Worm (Caenorhabditis elegans): ENCODE data around the gene faah-6.
A peak's percentile ranks its signal among the peaks of the same experiment; 100 is the strongest.

faah-6 gene

DNA sequence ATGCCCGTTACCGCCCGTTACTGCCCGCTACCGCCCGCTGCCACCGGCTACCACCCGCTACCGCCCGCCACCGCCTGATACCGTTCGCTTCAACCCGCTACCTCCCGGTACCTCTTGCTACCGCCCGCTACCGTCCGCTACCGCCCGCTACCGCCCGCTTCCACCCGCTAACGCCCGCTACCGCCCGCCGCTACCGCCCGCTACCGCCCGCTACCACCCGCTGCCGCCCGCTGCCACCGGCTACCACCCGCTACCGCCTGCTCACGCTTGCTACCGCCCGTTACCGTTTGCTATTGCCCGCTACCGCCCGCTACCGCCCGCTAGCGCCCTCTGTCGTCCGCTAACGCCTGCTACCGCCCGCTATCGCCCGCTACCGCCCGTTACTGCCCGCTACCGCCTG is 51.6 kb downstream of the faah-6 start:
- TF ChIP-seq mxl-2 (GFP tag; conservative IDR thresholded peaks at IDR 0.05) = no peak
- no peak for TF ChIP-seq dmd-6 (GFP tag; IDR thresholded peaks at IDR 0.05)
- TF ChIP-seq sdz-12 (GFP tag; optimal IDR thresholded peaks at IDR 0.05) = peak; percentile 6
- TF ChIP-seq set-16 (GFP tag; IDR thresholded peaks at IDR 0.05) = peak; percentile 99
- TF ChIP-seq pha-4 (GFP tag; IDR thresholded peaks at IDR 0.05) = peak; percentile 55; the same call in 1 of the 2 replicates
- no peak for TF ChIP-seq pha-4 (tag; optimal IDR thresholded peaks at IDR 0.05)
- TF ChIP-seq pqm-1 (tag; optimal IDR thresholded peaks at IDR 0.05) = no peak

DNA sequence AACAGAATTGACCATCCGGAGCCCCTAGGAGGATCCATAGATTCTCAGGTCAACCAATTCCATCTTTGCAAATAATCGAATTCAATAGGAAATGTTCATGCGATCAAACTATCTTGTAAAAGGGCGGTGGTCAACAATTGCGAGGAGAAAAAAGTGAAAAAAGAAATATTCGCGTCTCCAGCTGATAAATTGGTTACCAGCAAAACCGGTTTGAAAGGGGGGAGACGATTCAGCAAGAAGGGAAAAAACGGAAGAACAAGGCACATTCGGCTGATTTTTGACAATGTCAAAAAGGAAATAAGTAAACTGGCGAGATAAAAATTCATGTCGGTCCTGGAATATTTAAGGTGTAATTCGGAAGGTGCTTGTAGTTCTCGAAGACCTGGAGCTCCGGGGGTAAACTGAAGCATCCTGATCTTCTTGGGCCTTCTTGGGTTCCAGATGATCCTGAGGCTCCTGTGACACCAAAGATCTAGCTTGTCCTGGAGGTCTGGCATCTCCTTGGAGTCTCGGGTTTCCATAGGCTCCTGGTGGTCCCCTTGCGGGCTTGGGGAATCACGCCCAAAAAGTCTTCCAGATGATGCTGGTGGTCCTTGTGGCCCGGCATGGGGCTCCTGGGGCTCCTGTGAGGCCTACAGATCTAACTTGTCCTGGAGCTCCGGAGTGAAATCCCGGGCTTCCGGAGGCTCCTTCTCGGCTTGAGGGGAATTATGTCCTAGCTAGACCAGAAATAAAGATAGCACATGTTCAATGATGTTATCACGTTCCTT is 52.9 kb downstream of the faah-6 start:
- TF ChIP-seq lin-39 (tag; optimal IDR thresholded peaks at IDR 0.05) (no peak), set-16 (GFP tag; IDR thresholded peaks at IDR 0.05) (peak; percentile 83), tra-1 (GFP tag; IDR thresholded peaks at IDR 0.05) (no peak), nhr-102 (tag; optimal IDR thresholded peaks at IDR 0.05) (no peak), zag-1 (tag; optimal IDR thresholded peaks at IDR 0.05) (no peak), lin-15B (tag; optimal IDR thresholded peaks at IDR 0.05) (no peak), attf-4 (tag; optimal IDR thresholded peaks at IDR 0.05) (no peak), pqm-1 (tag; optimal IDR thresholded peaks at IDR 0.05) (no peak), Y75B8A.6 (GFP tag; IDR thresholded peaks at IDR 0.05) (no peak), lsy-2 (tag; optimal IDR thresholded peaks at IDR 0.05) (no peak), gei-8 (GFP tag; optimal IDR thresholded peaks at IDR 0.05) (no peak), zip-11 (GFP tag; IDR thresholded peaks at IDR 0.05) (no peak), daf-16 (GFP tag; optimal IDR thresholded peaks at IDR 0.05) (no peak), daf-16 (tag; optimal IDR thresholded peaks at IDR 0.05) (no peak), nhr-237 (tag; optimal IDR thresholded peaks at IDR 0.05) (no peak), unc-62 (GFP tag; optimal IDR thresholded peaks at IDR 0.05 in 1 of 2) (peak in 1 of 2 experiments; percentile 52), unc-62 (tag; optimal IDR thresholded peaks at IDR 0.05) (no peak), dmd-6 (GFP tag; IDR thresholded peaks at IDR 0.05) (no peak), aha-1 (tag) (peak; percentile 86), dmd-9 (GFP tag; IDR thresholded peaks at IDR 0.05) (0 out of 2 replicates have a peak, but pooled peaks have one; percentile 47), zfp-3 (GFP tag; conservative IDR thresholded peaks at IDR 0.05) (no peak), daf-12 (tag; optimal IDR thresholded peaks at IDR 0.05) (no peak)

DNA sequence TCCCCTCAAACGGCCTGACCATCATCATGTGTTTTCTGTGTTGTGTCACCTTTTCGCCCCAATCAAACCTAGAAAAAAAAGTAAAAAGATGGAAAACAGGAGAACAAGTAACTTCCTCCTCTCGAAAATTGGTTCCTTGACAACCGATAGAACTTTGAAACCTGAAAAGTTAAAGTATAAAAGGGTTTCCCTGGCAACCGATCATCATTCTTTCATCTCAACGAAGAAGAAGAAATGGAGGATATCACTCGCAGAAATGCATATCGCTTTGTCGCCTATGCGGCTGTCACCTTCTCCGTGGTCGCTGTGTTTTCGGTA is 53.5 kb downstream of the faah-6 start, which contains the start of gene col-95:
Gene col-95 (plus strand): TSS at position 219 of the 318 bp plus-strand sequence.
- TF ChIP-seq unc-130 (GFP tag; optimal IDR thresholded peaks at IDR 0.05) = no peak
- no peak for TF ChIP-seq lsy-2 (tag; optimal IDR thresholded peaks at IDR 0.05)
- TF ChIP-seq F49E8.2 (tag; optimal IDR thresholded peaks at IDR 0.05; ENCODE audit: borderline replicate concordance) = no peak

DNA sequence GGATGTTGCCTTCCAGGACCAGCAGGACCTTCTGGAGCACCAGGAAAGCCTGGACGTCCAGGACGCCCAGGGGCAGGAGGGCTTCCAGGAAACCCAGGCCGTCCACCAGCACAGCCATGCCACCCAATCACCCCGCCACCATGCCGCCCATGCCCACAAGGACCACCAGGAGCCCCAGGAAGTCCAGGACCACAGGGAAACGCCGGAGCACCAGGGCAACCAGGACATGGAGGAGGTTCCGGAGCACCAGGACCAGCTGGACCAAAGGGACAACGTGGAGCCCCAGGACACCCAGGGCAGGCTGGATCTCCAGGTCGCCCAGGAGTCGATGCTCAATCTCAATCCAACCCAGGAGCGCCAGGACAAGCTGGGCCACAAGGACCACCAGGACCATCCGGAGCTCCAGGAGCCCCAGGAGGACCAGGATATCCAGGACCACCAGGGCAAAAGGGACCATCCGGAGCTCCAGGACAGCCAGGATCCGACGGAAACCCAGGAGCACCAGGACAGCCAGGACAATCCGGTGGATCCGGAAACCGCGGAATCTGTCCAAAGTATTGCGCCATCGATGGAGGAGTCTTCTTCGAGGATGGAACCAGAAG is 54.2 kb downstream of the faah-6 start:
- TF ChIP-seq Y48G9A.11 (GFP tag; IDR thresholded peaks at IDR 0.05) = no peak
- peak; percentile 96 for TF ChIP-seq set-16 (GFP tag; IDR thresholded peaks at IDR 0.05)
- 0 out of 4 replicates have a peak, but pooled peaks of 1 of the 2 experiments have one; percentile 10 for TF ChIP-seq madf-5 (GFP tag; IDR thresholded peaks at IDR 0.05)

DNA sequence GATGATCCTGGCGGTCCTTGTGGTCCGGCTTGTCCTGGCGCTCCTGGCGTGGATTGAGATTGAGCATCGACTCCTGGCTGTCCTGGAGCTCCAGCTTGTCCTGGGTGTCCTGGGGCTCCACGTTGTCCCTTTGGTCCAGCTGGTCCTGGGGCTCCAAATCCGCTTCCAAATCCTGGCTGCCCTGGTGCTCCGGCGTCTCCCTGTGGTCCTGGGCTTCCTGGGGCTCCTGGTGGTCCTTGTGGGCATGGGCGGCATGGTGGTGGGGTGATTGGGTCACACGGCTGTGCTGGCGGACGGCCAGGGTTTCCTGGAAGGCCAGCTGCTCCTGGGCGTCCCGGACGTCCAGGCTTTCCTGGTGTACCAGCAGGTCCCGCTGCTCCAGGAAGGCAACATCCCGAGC is 55.7 kb downstream of the faah-6 start:
- TF ChIP-seq madf-5 (GFP tag; IDR thresholded peaks at IDR 0.05) (peak in 1 of 2 experiments; percentile 30; a peak in 1 of 4 replicates), hlh-30 (tag; optimal IDR thresholded peaks at IDR 0.05; ENCODE audit: insufficient read depth) (no peak), mdt-29 (GFP tag; IDR thresholded peaks at IDR 0.05) (no peak), lin-15B (tag; optimal IDR thresholded peaks at IDR 0.05) (no peak), daf-8 (GFP tag; IDR thresholded peaks at IDR 0.05) (no peak), ceh-20 (GFP tag; IDR thresholded peaks at IDR 0.05) (0 out of 2 replicates have a peak, but pooled peaks have one; percentile 42), aha-1 (tag) (peak; percentile 21), zip-11 (GFP tag; IDR thresholded peaks at IDR 0.05) (no peak), egl-43 (GFP tag; IDR thresholded peaks at IDR 0.05) (no peak), zag-1 (tag; optimal IDR thresholded peaks at IDR 0.05) (no peak), lim-7 (GFP tag; IDR thresholded peaks at IDR 0.05) (no peak), lin-13 (GFP tag; optimal IDR thresholded peaks at IDR 0.05) (no peak), Y48G9A.11 (GFP tag; IDR thresholded peaks at IDR 0.05) (0 out of 2 replicates have a peak, but pooled peaks have one; percentile 17), set-16 (GFP tag; IDR thresholded peaks at IDR 0.05) (peak; percentile 98), cey-2 (tag; optimal IDR thresholded peaks at IDR 0.05; ENCODE audit: borderline replicate concordance, insufficient read depth) (no peak), lsy-2 (tag; optimal IDR thresholded peaks at IDR 0.05) (no peak), mes-2 (tag; optimal IDR thresholded peaks at IDR 0.05; ENCODE audit: poor library complexity, severe bottlenecking) (peak; percentile 19), F26F4.8 (GFP tag; conservative IDR thresholded peaks at IDR 0.05) (no peak), ceh-32 (tag; optimal IDR thresholded peaks at IDR 0.05; ENCODE audit: poor library complexity) (no peak)
